Fruit fly (Drosophila melanogaster) whole organism, wandering third instar larva: ENCODE data around the gene sowi.
A peak's percentile ranks its signal among the peaks of the same experiment; 100 is the strongest.

Source experiments
- HLH106 ChIP-seq: fragments of 200-800 bp; optimal IDR thresholded peaks from 3 replicates; lab custom pipeline; 2019; ENCODE audit warnings: missing biosample characterization, mild to moderate bottlenecking, missing genetic modification characterization, moderate library complexity
- br ChIP-seq: fragments of 200-800 bp; sonication (Bioruptor generic); optimal IDR thresholded peaks from 2 replicates; lab custom pipeline; 2016; ENCODE audit warnings: missing biosample characterization, missing genetic modification characterization
- fru ChIP-seq: fragments of 200-800 bp; sonication (Bioruptor generic); optimal IDR thresholded peaks from 3 replicates; lab custom pipeline; 2016; ENCODE audit warnings: missing biosample characterization, mild to moderate bottlenecking, missing genetic modification characterization
- h ChIP-seq: fragments of 200-800 bp; sonication (Bioruptor generic); optimal IDR thresholded peaks from 3 replicates; lab custom pipeline; 2016; ENCODE audit warnings: missing biosample characterization, mild to moderate bottlenecking, missing genetic modification characterization
- psq ChIP-seq: fragments of 200-800 bp; sonication (Bioruptor generic); optimal IDR thresholded peaks from 3 replicates; lab custom pipeline; 2017; ENCODE audit warnings: missing biosample characterization, mild to moderate bottlenecking, missing genetic modification characterization, moderate library complexity

DNA sequence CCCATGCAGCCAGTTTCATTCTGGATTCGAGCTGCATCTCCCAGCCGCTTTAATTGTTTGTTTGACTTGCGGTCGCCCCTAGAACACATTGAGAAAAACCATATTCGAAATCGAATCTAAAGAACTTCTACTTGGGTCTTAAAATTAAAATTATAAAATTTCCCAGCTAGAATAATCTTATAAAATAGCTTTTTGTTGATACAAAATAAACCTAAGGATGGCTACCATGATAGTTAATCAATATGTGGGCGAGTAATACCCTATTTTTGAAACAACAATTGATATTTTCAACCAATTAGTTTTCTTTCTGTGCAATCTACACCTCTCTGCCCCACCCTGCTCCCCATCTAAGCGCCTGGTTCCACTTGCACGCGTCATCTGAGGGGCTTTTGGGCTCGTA, 46.8 kb upstream of the sowi start:
- peak; percentile 48 for TF ChIP-seq h (GFP tag; lab: Kevin White, UChicago)
- TF ChIP-seq HLH106: peak; percentile 42
- TF ChIP-seq psq (GFP tag; lab: Kevin White, UChicago): no peak
- TF ChIP-seq fru (GFP tag; lab: Kevin White, UChicago): peak; percentile 32
- TF ChIP-seq br (GFP tag; lab: Kevin White, UChicago): no peak
